Fruit fly (Drosophila melanogaster) whole organism, embryonic: ENCODE measurements around the gene Pebp1.
A peak's percentile ranks its signal among the peaks of the same experiment; 100 is the strongest.

ENCODE experiments used
- B-H1 ChIP-seq: fragments of 200-800 bp; sonication (Bioruptor generic); IDR thresholded peaks from 3 replicates; pipeline ENCODE4 v1.3.6; 2022; ENCODE audit warnings: missing biosample characterization, missing genetic modification characterization
- CG10366 ChIP-seq: fragments of 200-800 bp; sonication (Bioruptor generic); IDR thresholded peaks from 2 replicates; pipeline ENCODE4 v1.3.6; 2022; ENCODE audit warnings: missing biosample characterization, missing genetic modification characterization
- CG10543 ChIP-seq: fragments of 200-800 bp; sonication (Bioruptor generic); optimal IDR thresholded peaks from 3 replicates; lab custom pipeline; 2017; ENCODE audit warnings: missing biosample characterization, mild to moderate bottlenecking, missing genetic modification characterization, moderate library complexity
- CG10565 ChIP-seq: fragments of 200-800 bp; sonication (Bioruptor generic); optimal IDR thresholded peaks from 3 replicates; lab custom pipeline; 2016; ENCODE audit warnings: missing biosample characterization, mild to moderate bottlenecking, missing genetic modification characterization
- CG11456 ChIP-seq: fragments of 200-800 bp; sonication (Bioruptor generic); IDR thresholded peaks from 3 replicates; pipeline ENCODE4 v1.3.6; 2022; ENCODE audit warnings: missing biosample characterization, missing genetic modification characterization
- CG13775 ChIP-seq: fragments of 200-800 bp; sonication (Bioruptor generic); optimal IDR thresholded peaks from 3 replicates; lab custom pipeline; 2017; ENCODE audit warnings: missing biosample characterization, mild to moderate bottlenecking, missing genetic modification characterization
- CG14441 ChIP-seq: fragments of 200-800 bp; sonication (Bioruptor generic); IDR thresholded peaks from 2 replicates; pipeline ENCODE4 v1.3.6; 2022; ENCODE audit warnings: missing biosample characterization, missing genetic modification characterization
- CG1603 ChIP-seq: fragments of 200-800 bp; sonication (Bioruptor generic); optimal IDR thresholded peaks from 2 replicates; lab custom pipeline; 2019; ENCODE audit warnings: missing biosample characterization, mild to moderate bottlenecking, missing genetic modification characterization, moderate library complexity
- CG16779 ChIP-seq: fragments of 200-800 bp; sonication (Bioruptor generic); IDR thresholded peaks from 2 replicates; pipeline ENCODE4 v1.3.6; 2022; ENCODE audit warnings: missing biosample characterization, missing genetic modification characterization
- CG18476 ChIP-seq: fragments of 200-800 bp; sonication (Bioruptor generic); optimal IDR thresholded peaks from 2 replicates; lab custom pipeline; 2016; ENCODE audit warnings: missing biosample characterization, mild to moderate bottlenecking, missing genetic modification characterization
- CG2116 ChIP-seq: fragments of 200-800 bp; sonication (Bioruptor generic); optimal IDR thresholded peaks from 3 replicates; lab custom pipeline; 2018; ENCODE audit warnings: missing biosample characterization, mild to moderate bottlenecking, missing genetic modification characterization
- CG33557 ChIP-seq: fragments of 200-800 bp; sonication (Bioruptor generic); optimal IDR thresholded peaks from 2 replicates; lab custom pipeline; 2019; ENCODE audit warnings: missing biosample characterization, mild to moderate bottlenecking, missing genetic modification characterization, moderate library complexity
- CG3726 ChIP-seq: fragments of 200-800 bp; sonication (Bioruptor generic); IDR thresholded peaks from 3 replicates; pipeline ENCODE4, ENCODE4 v1.3.6; 2022; ENCODE audit warnings: missing biosample characterization, missing genetic modification characterization
- CG6765 ChIP-seq: fragments of 200-800 bp; sonication (Bioruptor generic); optimal IDR thresholded peaks from 3 replicates; lab custom pipeline; 2017; ENCODE audit warnings: missing biosample characterization, mild to moderate bottlenecking, missing genetic modification characterization
- CG8089 ChIP-seq: fragments of 200-800 bp; sonication (Bioruptor generic); optimal IDR thresholded peaks from 3 replicates; lab custom pipeline; 2016; ENCODE audit warnings: missing biosample characterization, missing genetic modification characterization
- CG8281 ChIP-seq: fragments of 200-800 bp; sonication (Bioruptor generic); optimal IDR thresholded peaks from 2 replicates; lab custom pipeline; 2018; ENCODE audit warnings: missing biosample characterization, mild to moderate bottlenecking, missing genetic modification characterization, moderate library complexity
- CG9727 ChIP-seq: fragments of 200-800 bp; sonication (Bioruptor generic); optimal IDR thresholded peaks from 3 replicates; lab custom pipeline; 2017; ENCODE audit warnings: missing biosample characterization, mild to moderate bottlenecking, missing genetic modification characterization
- CHES-1-like ChIP-seq: fragments of 200-800 bp; sonication (Bioruptor generic); optimal IDR thresholded peaks from 2 replicates; lab custom pipeline; 2016; ENCODE audit warnings: missing biosample characterization, missing genetic modification characterization
- D19B ChIP-seq: fragments of 200-800 bp; sonication (Bioruptor generic); optimal IDR thresholded peaks from 2 replicates; lab custom pipeline; 2017; ENCODE audit warnings: missing biosample characterization, mild to moderate bottlenecking, missing genetic modification characterization
- ERR ChIP-seq: fragments of 200-800 bp; sonication (Bioruptor generic); optimal IDR thresholded peaks from 2 replicates; lab custom pipeline; 2016; ENCODE audit warnings: missing biosample characterization, missing genetic modification characterization
- Elba2 ChIP-seq: fragments of 200-800 bp; sonication (Bioruptor generic); optimal IDR thresholded peaks from 3 replicates; lab custom pipeline; 2016; ENCODE audit warnings: missing biosample characterization, missing genetic modification characterization
- Gsc ChIP-seq: fragments of 200-800 bp; sonication (Bioruptor generic); IDR thresholded peaks from 2 replicates; pipeline ENCODE4 v1.3.6; 2022; ENCODE audit warnings: missing biosample characterization, missing genetic modification characterization
- H2.0 ChIP-seq: fragments of 200-800 bp; sonication (Bioruptor generic); IDR thresholded peaks from 2 replicates; pipeline ENCODE4 v1.3.6; 2022; ENCODE audit warnings: missing biosample characterization, missing genetic modification characterization
- HLH3B ChIP-seq: fragments of 200-800 bp; sonication (Bioruptor generic); IDR thresholded peaks from 2 replicates; pipeline ENCODE4 v1.3.6; 2022; ENCODE audit warnings: missing biosample characterization, missing genetic modification characterization
- Hmx ChIP-seq: fragments of 200-800 bp; sonication (Bioruptor generic); optimal IDR thresholded peaks from 2 replicates; lab custom pipeline; 2016; ENCODE audit warnings: missing biosample characterization, missing genetic modification characterization
- Hr39 ChIP-seq: fragments of >200 bp; optimal IDR thresholded peaks from 2 replicates; lab custom pipeline; 2017
- Hr51 ChIP-seq, 2 experiments: fragments of 200-800 bp; sonication (Bioruptor generic); optimal IDR thresholded peaks; 2 replicates in 1 of 2; 3 replicates in 1 of 2; lab custom pipeline; 2016 to 2018; ENCODE audit warnings: missing biosample characterization in 2 of 2, missing genetic modification characterization in 2 of 2, mild to moderate bottlenecking in 1 of 2, moderate library complexity in 1 of 2
- MTF-1 ChIP-seq: fragments of 200-800 bp; sonication (Bioruptor generic); optimal IDR thresholded peaks from 2 replicates; lab custom pipeline; 2018; ENCODE audit warnings: missing biosample characterization, mild to moderate bottlenecking, missing genetic modification characterization, borderline replicate concordance
- Opbp ChIP-seq: fragments of 200-800 bp; sonication (Bioruptor generic); IDR thresholded peaks from 3 replicates; pipeline ENCODE4 v1.3.6; 2022; ENCODE audit warnings: missing biosample characterization, missing genetic modification characterization; ENCODE audit not compliant: partially characterized antibody
- Six4 ChIP-seq: fragments of 200-800 bp; sonication (Bioruptor generic); optimal IDR thresholded peaks from 2 replicates; lab custom pipeline; 2016; ENCODE audit warnings: missing biosample characterization, missing genetic modification characterization
- Stat92E ChIP-seq, 3 experiments: fragments of >200 bp in 2 of 3; fragments of 200-800 bp in 1 of 3; sonication (Bioruptor generic) in 1 of 3; optimal IDR thresholded peaks; 2 replicates each; lab custom pipeline; 2017 to 2019; ENCODE audit warnings: missing biosample characterization in 3 of 3, missing genetic modification characterization in 3 of 3, mild to moderate bottlenecking in 1 of 3, moderate library complexity in 1 of 3
- cad ChIP-seq: fragments of >200 bp; optimal IDR thresholded peaks from 2 replicates; lab custom pipeline; 2017; ENCODE audit warnings: missing biosample characterization, missing genetic modification characterization
- cas ChIP-seq: fragments of 200-800 bp; sonication (Bioruptor generic); IDR thresholded peaks from 2 replicates; pipeline ENCODE4 v1.3.6; 2022; ENCODE audit warnings: missing biosample characterization, missing genetic modification characterization
- cg ChIP-seq: fragments of 200-800 bp; sonication (Bioruptor generic); optimal IDR thresholded peaks from 3 replicates; lab custom pipeline; 2019; ENCODE audit warnings: missing biosample characterization, mild to moderate bottlenecking, missing genetic modification characterization, moderate library complexity
- ci ChIP-seq: fragments of 200-800 bp; sonication (Bioruptor generic); IDR thresholded peaks from 3 replicates; pipeline ENCODE4 v1.3.6; 2022; ENCODE audit warnings: missing biosample characterization, missing genetic modification characterization
- emc ChIP-seq: fragments of 200-800 bp; sonication (Bioruptor generic); optimal IDR thresholded peaks from 2 replicates; lab custom pipeline; 2016; ENCODE audit warnings: missing biosample characterization, missing genetic modification characterization
- esg ChIP-seq: fragments of 200-800 bp; sonication (Bioruptor generic); conservative IDR thresholded peaks from 2 replicates; pipeline ENCODE4 v1.3.6; 2022; ENCODE audit warnings: missing biosample characterization, missing genetic modification characterization
- ewg ChIP-seq: fragments of 200-800 bp; sonication (Bioruptor generic); optimal IDR thresholded peaks from 3 replicates; lab custom pipeline; 2017; ENCODE audit warnings: mild to moderate bottlenecking, missing biosample characterization, missing genetic modification reagents, missing genetic modification characterization
- eyg ChIP-seq: fragments of 200-800 bp; sonication (Bioruptor generic); optimal IDR thresholded peaks from 3 replicates; lab custom pipeline; 2016; ENCODE audit warnings: missing biosample characterization, missing genetic modification characterization
- ftz-f1 ChIP-seq: fragments of 200-800 bp; sonication (Bioruptor generic); optimal IDR thresholded peaks from 2 replicates; lab custom pipeline; 2016; ENCODE audit warnings: missing biosample characterization, missing genetic modification characterization
- gsb ChIP-seq: fragments of 200-800 bp; sonication (Bioruptor generic); IDR thresholded peaks from 2 replicates; pipeline ENCODE4 v1.3.6; 2022; ENCODE audit warnings: missing biosample characterization, missing genetic modification characterization
- maf-S ChIP-seq: fragments of 200-800 bp; sonication (Bioruptor generic); optimal IDR thresholded peaks from 2 replicates; lab custom pipeline; 2016; ENCODE audit warnings: missing biosample characterization, missing genetic modification characterization
- nerfin-2 ChIP-seq: fragments of 200-800 bp; sonication (Bioruptor generic); IDR thresholded peaks from 2 replicates; pipeline ENCODE4 v1.3.6; 2022; ENCODE audit warnings: missing biosample characterization, missing genetic modification characterization; ENCODE audit not compliant: partially characterized antibody
- org-1 ChIP-seq: fragments of 200-800 bp; sonication (Bioruptor generic); optimal IDR thresholded peaks from 2 replicates; lab custom pipeline; 2017; ENCODE audit warnings: missing biosample characterization, missing genetic modification characterization
- pan ChIP-seq, 4 experiments: fragments of >200 bp in 3 of 4; fragments of 200-800 bp in 1 of 4; sonication (Bioruptor generic) in 1 of 4; optimal IDR thresholded peaks in 3 of 4; IDR thresholded peaks in 1 of 4; 2 replicates each; pipeline versions ENCODE4 v1.3.6 to Lab custom; 2017 to 2022; ENCODE audit warnings: missing biosample characterization in 2 of 4, missing genetic modification characterization in 2 of 4, mixed read lengths in 1 of 4
- repo ChIP-seq: fragments of 200-800 bp; sonication (Bioruptor generic); optimal IDR thresholded peaks from 2 replicates; lab custom pipeline; 2016; ENCODE audit warnings: missing biosample characterization, missing genetic modification characterization
- tup ChIP-seq: fragments of 200-800 bp; sonication (Bioruptor generic); optimal IDR thresholded peaks from 2 replicates; lab custom pipeline; 2016; ENCODE audit warnings: missing biosample characterization, mild to moderate bottlenecking, missing genetic modification characterization, moderate library complexity
- vfl ChIP-seq: fragments of 200-800 bp; sonication (Bioruptor generic); optimal IDR thresholded peaks from 2 replicates; lab custom pipeline; 2016; ENCODE audit warnings: missing biosample characterization, missing genetic modification characterization

Gene Pebp1

DNA sequence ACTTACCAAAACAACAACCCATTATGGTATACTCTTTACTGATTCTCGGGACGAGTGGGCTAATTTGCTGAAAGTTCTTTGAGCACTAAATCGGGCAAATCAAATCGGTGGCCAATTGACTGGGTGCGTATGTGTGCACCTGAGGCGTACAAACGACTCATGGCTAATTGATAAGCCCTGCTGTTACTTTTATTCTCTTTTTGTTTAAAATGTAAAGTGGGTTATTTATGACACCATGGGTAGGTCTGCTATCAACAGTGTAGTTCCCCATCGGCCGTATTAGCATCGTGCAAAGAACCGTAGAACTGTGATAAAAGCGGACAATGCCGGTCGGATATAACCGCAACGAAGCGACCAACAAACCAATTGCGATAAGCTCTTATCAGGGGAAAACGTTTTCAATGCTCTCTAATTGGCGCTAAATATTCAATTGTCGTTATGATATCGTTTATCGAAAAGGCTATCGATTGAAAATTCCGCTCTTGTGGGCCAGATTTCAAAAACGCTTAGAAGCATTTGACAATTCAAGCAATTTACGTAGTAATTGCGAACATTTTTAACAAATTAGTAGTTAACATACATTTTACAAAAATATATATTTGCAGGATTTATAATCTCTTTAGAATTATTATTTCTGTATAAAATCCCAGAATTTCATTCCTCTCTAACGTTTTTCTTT, 18.5 kb upstream of the Pebp1 start, which contains the start of gene CG34288 (continued):
- peak; percentile 56; the same call in 2 of the 3 replicates for TF ChIP-seq ci (GFP tag; lab: Robert Waterston, UW)
- peak; percentile 37; the same call in 1 of the 2 replicates for TF ChIP-seq H2.0 (GFP tag; lab: Robert Waterston, UW)
- TF ChIP-seq HLH3B (GFP tag; lab: Robert Waterston, UW) = 0 out of 2 replicates have a peak, but pooled peaks have one; percentile 9
- peak; percentile 37 for TF ChIP-seq CG10543 (GFP tag; lab: Kevin White, UChicago)
- peak; percentile 29; the same call in 1 of the 2 replicates for TF ChIP-seq cas (GFP tag; lab: Robert Waterston, UW)
- TF ChIP-seq CHES-1-like (GFP tag; lab: Kevin White, UChicago) = peak; percentile 28
- peak; percentile 55 for TF ChIP-seq CG14441 (GFP tag; lab: Robert Waterston, UW)
- peak in 1 of 2 experiments; percentile 47 for TF ChIP-seq Hr51 (GFP tag; optimal IDR thresholded peaks at IDR 0.05; lab: Kevin White, UChicago)
- TF ChIP-seq Six4 (GFP tag; lab: Kevin White, UChicago) = no peak
- TF ChIP-seq, all 482 proteins: peak for 130

DNA sequence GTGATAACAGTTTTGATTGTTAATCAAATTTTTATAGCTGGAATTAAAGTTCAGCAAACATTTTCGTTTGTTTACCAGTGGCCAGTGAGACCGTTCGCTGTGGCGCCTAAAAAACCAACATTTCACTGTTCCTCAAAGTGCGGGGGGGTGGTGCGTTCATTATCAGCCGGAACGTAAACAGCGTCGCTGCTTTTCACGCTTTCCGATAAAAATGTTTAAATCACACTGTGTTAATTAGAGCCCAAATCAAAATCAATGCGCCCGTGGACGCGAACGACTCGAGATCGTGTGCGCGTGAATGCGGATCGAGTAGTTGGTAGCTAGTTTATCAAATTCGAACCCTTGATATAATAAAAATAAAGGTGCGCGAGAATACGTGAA, 18.0 kb upstream of the Pebp1 start, which contains the start of gene CG34376:
CG34376 (plus strand) TSS at position 226 of the 381 bp plus-strand sequence.
- no peak for TF ChIP-seq emc (GFP tag; lab: Kevin White, UChicago)
- TF ChIP-seq ewg (GFP tag; lab: Kevin White, UChicago) = peak; percentile 48
- TF ChIP-seq CG16779 = no peak
- peak; percentile 34; the same call in 1 of the 2 replicates for TF ChIP-seq CG10366 (GFP tag; lab: Robert Waterston, UW)
- TF ChIP-seq D19B (GFP tag; lab: Kevin White, UChicago) = no peak
- TF ChIP-seq esg (GFP tag; lab: Robert Waterston, UW) = 0 out of 2 replicates have a peak, but pooled peaks have one; percentile 7
- no peak for TF ChIP-seq Elba2 (GFP tag; lab: Kevin White, UChicago)
- TF ChIP-seq tup = no peak
- TF ChIP-seq CG33557 (GFP tag; lab: Kevin White, UChicago) = no peak
- TF ChIP-seq nerfin-2 (GFP tag; lab: Robert Waterston, UW) = no peak
- TF ChIP-seq org-1 (GFP tag; lab: Kevin White, UChicago) = no peak
- no peak for TF ChIP-seq CG8089 (GFP tag; lab: Kevin White, UChicago)
- no peak for TF ChIP-seq cad (GFP tag; lab: Kevin White, UChicago)
- TF ChIP-seq CG18476 (GFP tag; lab: Kevin White, UChicago) = no peak
- TF ChIP-seq maf-S (GFP tag; lab: Kevin White, UChicago) = no peak
- TF ChIP-seq CG10565 (GFP tag; lab: Kevin White, UChicago) = no peak
- peak; percentile 72 for TF ChIP-seq CG1603 (tag; lab: Kevin White, UChicago)
- TF ChIP-seq CG8281 (tag; lab: Kevin White, UChicago) = no peak
- TF ChIP-seq ERR (GFP tag; lab: Kevin White, UChicago) = peak; percentile 31
- TF ChIP-seq pan (optimal IDR thresholded peaks at IDR 0.05; lab: Kevin White, UChicago) = no peak
- peak in 1 of 2 experiments; percentile 56 for TF ChIP-seq pan (GFP tag; optimal IDR thresholded peaks at IDR 0.05 in 1 of 2, IDR thresholded peaks at IDR 0.05 in 1 of 2)
- TF ChIP-seq B-H1 (GFP tag; lab: Robert Waterston, UW) = peak; percentile 37
- TF ChIP-seq gsb (GFP tag; lab: Robert Waterston, UW) = peak; percentile 59
- TF ChIP-seq Stat92E (GFP tag; optimal IDR thresholded peaks at IDR 0.05; lab: Kevin White, UChicago) = no peak
- peak; percentile 28 for TF ChIP-seq CG6765
- TF ChIP-seq CG3726 (GFP tag; lab: Robert Waterston, UW) = no peak
- no peak for TF ChIP-seq eyg (GFP tag; lab: Kevin White, UChicago)
- no peak for TF ChIP-seq Hr39
- peak; percentile 67 for TF ChIP-seq Opbp (GFP tag; lab: Robert Waterston, UW)
- TF ChIP-seq MTF-1 (GFP tag; lab: Kevin White, UChicago) = peak; percentile 32
- no peak for TF ChIP-seq repo (GFP tag; lab: Kevin White, UChicago)
- peak; percentile 48 for TF ChIP-seq CG9727 (GFP tag; lab: Kevin White, UChicago)
- TF ChIP-seq vfl (GFP tag; lab: Kevin White, UChicago) = no peak
- TF ChIP-seq Hmx = no peak
- peak; percentile 66; the same call in 2 of the 3 replicates for TF ChIP-seq CG11456 (GFP tag; lab: Robert Waterston, UW)
- TF ChIP-seq ftz-f1 (GFP tag; lab: Kevin White, UChicago) = no peak
- TF ChIP-seq CG2116 (GFP tag; lab: Kevin White, UChicago) = peak; percentile 74
- peak; percentile 41 for TF ChIP-seq CG13775 (GFP tag; lab: Kevin White, UChicago)
- no peak for TF ChIP-seq cg (GFP tag; lab: Kevin White, UChicago)
- no peak for TF ChIP-seq Gsc (GFP tag; lab: Robert Waterston, UW)
